Worm (Caenorhabditis elegans) whole organism, young adult: ENCODE measurements around the gene mec-3.

ENCODE experiments used
- F49E8.2 ChIP-seq: sonication (generic microtip); optimal IDR thresholded peaks from 3 replicates; lab custom pipeline; 2017; ENCODE audit warnings: missing genetic modification characterization, mild to moderate bottlenecking, missing compliant biosample characterization, antibody characterized with exemption, moderate library complexity; ENCODE audit not compliant: insufficient read depth
- efl-1 ChIP-seq: fragments of 150-350 bp; optimal IDR thresholded peaks from 2 replicates; lab custom pipeline; 2014; ENCODE audit warnings: missing biosample characterization, missing genetic modification reagents, missing genetic modification characterization
- hlh-26 ChIP-seq: fragments of 200-800 bp; sonication (Bioruptor generic); conservative IDR thresholded peaks from 2 replicates; pipeline ENCODE4 v1.3.6; 2022; ENCODE audit warnings: missing genetic modification reagents, missing genetic modification characterization, missing compliant biosample characterization
- lin-40 ChIP-seq: sonication (generic microtip); optimal IDR thresholded peaks from 2 replicates; lab custom pipeline; 2016; ENCODE audit warnings: missing genetic modification characterization, mild to moderate bottlenecking, missing compliant biosample characterization, missing genotype, missing genetic modification reagents
- lir-1 ChIP-seq: fragments of 200-800 bp; sonication (Bioruptor generic); conservative IDR thresholded peaks from 2 replicates; pipeline ENCODE4 v1.3.6; 2022; ENCODE audit warnings: missing genetic modification reagents, missing genetic modification characterization, missing compliant biosample characterization
- nhr-80 ChIP-seq: sonication (generic microtip); optimal IDR thresholded peaks from 2 replicates; lab custom pipeline; 2016; ENCODE audit warnings: missing genetic modification characterization, missing compliant biosample characterization
- rec-8 ChIP-seq, 2 experiments: sonication (generic microtip); optimal IDR thresholded peaks; 2 replicates each; lab custom pipeline; 2016; ENCODE audit warnings: mild to moderate bottlenecking in 2 of 2, missing genetic modification characterization in 2 of 2, missing genetic modification reagents in 2 of 2, missing genotype in 2 of 2, missing biosample characterization in 1 of 2, missing compliant biosample characterization in 1 of 2, moderate library complexity in 1 of 2
- unc-130 ChIP-seq: sonication (generic microtip); optimal IDR thresholded peaks from 2 replicates; lab custom pipeline; 2016; ENCODE audit warnings: missing genetic modification reagents, missing genetic modification characterization, missing compliant biosample characterization

DNA sequence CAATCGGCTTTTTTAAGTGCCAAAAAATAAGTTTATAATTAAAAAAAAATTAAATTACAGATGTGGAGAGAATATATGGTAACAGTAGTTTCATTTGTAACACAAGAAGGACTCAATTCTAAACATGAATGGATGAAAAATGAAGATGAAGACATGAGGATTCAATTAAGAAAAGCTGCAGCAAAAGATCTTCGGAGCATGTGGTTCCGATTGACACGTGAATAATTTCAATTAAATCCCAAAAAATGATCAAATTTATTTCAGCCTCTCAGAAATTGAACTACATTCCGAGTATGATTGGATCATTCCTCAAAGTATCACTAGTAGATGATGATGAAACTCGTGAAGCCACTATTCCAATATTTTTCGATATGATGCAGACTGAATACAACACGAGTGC lies 27.7 kb upstream of the mec-3 start:
- TF ChIP-seq nhr-80 (tag; lab: Kevin White, UChicago) = no peak
- no peak for TF ChIP-seq F49E8.2 (tag; lab: Kevin White, UChicago)
- no peak for TF ChIP-seq hlh-26 (GFP tag; lab: Robert Waterston, UW)
- TF ChIP-seq efl-1 (GFP tag; lab: Kevin White, UChicago) = no peak
- no peak for TF ChIP-seq unc-130 (GFP tag; lab: Kevin White, UChicago)
- no peak for TF ChIP-seq rec-8 (tag; optimal IDR thresholded peaks at IDR 0.05; lab: Kevin White, UChicago)
- no peak for TF ChIP-seq lin-40 (tag; lab: Kevin White, UChicago)
- TF ChIP-seq lir-1 = no peak
